Worm (Caenorhabditis elegans): ENCODE data around the gene oac-3.

Gene oac-3

DNA sequence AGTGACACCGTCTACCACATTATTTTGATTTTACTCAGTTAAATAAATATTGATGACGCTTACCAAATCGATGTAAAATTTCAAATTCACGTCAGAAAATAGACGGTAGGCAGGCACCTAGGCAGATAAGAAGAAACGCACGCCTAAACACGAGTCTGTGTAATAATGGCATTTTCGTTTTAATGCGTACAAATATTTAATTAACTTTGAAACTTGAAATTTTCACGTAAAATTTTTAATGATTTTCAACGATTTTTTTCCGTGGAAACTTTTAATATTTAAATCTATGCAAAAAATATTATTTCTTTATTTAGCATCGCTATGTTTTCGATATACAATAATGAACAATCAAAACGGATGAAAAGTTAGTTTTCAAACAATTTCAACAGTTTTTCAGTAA is 31.9 kb downstream of the oac-3 start, which contains the start of gene C06B3.16:
Gene C06B3.16, plus strand, starts transcription at position 301 of the 400 bp plus-strand sequence.
- no peak for TF ChIP-seq tbp1 (GFP tag; optimal IDR thresholded peaks at IDR 0.05)
- TF ChIP-seq snpc-1.3 (tag; optimal IDR thresholded peaks at IDR 0.05; ENCODE audit: insufficient read depth) = no peak
- no peak for TF ChIP-seq ceh-91 (GFP tag; IDR thresholded peaks at IDR 0.05)
- no peak for TF ChIP-seq D2030.7 (GFP tag; IDR thresholded peaks at IDR 0.05)
- no peak for TF ChIP-seq lsl-1 (GFP tag; optimal IDR thresholded peaks at IDR 0.05)
- TF ChIP-seq sdz-38 (tag; optimal IDR thresholded peaks at IDR 0.05) = no peak
- no peak for TF ChIP-seq chd-7 (tag; optimal IDR thresholded peaks at IDR 0.05)
- TF ChIP-seq mxl-1 (tag; optimal IDR thresholded peaks at IDR 0.05) = no peak
- TF ChIP-seq lin-40 (tag; optimal IDR thresholded peaks at IDR 0.05) = no peak
- TF ChIP-seq F23B12.7 (tag; optimal IDR thresholded peaks at IDR 0.05; ENCODE audit: insufficient read depth) = no peak
- no peak for TF ChIP-seq B0261.1 (tag; optimal IDR thresholded peaks at IDR 0.05)
- TF ChIP-seq nhr-27 (tag; optimal IDR thresholded peaks at IDR 0.05) = no peak
- no peak for TF ChIP-seq sea-2 (GFP tag; IDR thresholded peaks at IDR 0.05)
- TF ChIP-seq ekl-4 (GFP tag; IDR thresholded peaks at IDR 0.05) = no peak
- TF ChIP-seq nfya-1 (tag; optimal IDR thresholded peaks at IDR 0.05; ENCODE audit: borderline replicate concordance, insufficient read depth) = no peak

DNA sequence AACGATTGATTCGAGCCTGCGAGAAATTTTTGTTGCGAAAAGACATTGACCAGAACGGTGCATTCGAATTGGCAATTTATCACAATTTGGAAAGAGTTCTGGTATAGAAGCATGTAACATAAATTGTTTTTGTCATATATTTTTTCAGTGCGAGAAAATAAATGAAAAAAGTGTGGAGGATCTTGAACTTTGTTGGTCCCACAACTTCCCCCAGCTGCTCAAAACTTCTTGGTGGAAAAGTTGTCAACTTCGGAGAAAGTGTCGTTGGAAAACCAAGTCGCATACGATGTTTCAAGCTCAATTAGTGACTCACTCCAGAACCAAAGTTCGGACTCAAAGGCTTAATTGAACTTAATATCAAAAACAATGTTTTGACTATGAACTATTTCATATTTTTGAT is 32.6 kb downstream of the oac-3 start:
- no peak for TF ChIP-seq mel-28 (tag; optimal IDR thresholded peaks at IDR 0.05; ENCODE audit: borderline replicate concordance)
- TF ChIP-seq ceh-79 (tag; optimal IDR thresholded peaks at IDR 0.05) = no peak
- no peak for TF ChIP-seq egrh-3 (GFP tag; IDR thresholded peaks at IDR 0.05)
- no peak for TF ChIP-seq sea-2 (GFP tag; IDR thresholded peaks at IDR 0.05)
- TF ChIP-seq B0035.1 (tag; optimal IDR thresholded peaks at IDR 0.05) = no peak
- no peak for TF ChIP-seq ets-4 (GFP tag; optimal IDR thresholded peaks at IDR 0.05)
- no peak for TF ChIP-seq him-1 (tag; optimal IDR thresholded peaks at IDR 0.05)
- no peak for TF ChIP-seq let-607 (tag; optimal IDR thresholded peaks at IDR 0.05)
- TF ChIP-seq ceh-40 (GFP tag; IDR thresholded peaks at IDR 0.05) = no peak
- no peak for TF ChIP-seq F52B5.7 (tag; optimal IDR thresholded peaks at IDR 0.05)
- TF ChIP-seq akir-1 (GFP tag; optimal IDR thresholded peaks at IDR 0.05) = no peak
- no peak for TF ChIP-seq F49E8.2 (tag; optimal IDR thresholded peaks at IDR 0.05; ENCODE audit: insufficient read depth)

DNA sequence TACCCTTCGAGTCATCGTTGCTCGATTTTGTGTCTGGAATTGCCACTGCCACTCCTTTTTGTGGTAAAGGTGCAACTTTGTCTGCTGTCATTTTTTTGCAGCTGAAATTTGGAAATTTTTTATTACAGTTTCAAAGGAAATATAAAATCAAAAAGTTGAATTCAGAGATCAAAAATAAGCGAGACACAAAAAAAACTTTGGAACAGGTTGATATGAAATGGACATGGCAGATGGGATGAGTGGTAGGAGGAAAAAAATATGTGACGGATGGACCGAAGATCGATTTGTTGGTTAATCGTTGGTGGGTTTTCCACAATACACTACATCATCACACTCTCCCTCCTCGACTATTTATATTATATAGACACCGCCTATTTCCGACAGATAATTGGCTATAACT is 35.2 kb downstream of the oac-3 start, which contains the start of gene R10D12.1:
Gene R10D12.1, minus strand, starts transcription at position 101 of the 400 bp plus-strand sequence.
- TF ChIP-seq nhr-80 (tag; optimal IDR thresholded peaks at IDR 0.05) = no peak
- TF ChIP-seq akir-1 (GFP tag; optimal IDR thresholded peaks at IDR 0.05) = no peak
- TF ChIP-seq ztf-28 (GFP tag; IDR thresholded peaks at IDR 0.05) = no peak
- no peak for TF ChIP-seq C06A6.2 (GFP tag; conservative IDR thresholded peaks at IDR 0.05)
- no peak for TF ChIP-seq athp-1 (tag; optimal IDR thresholded peaks at IDR 0.05)
- no peak for TF ChIP-seq B0336.3 (GFP tag; IDR thresholded peaks at IDR 0.05)
- TF ChIP-seq attf-3 (GFP tag; conservative IDR thresholded peaks at IDR 0.05) = no peak
- TF ChIP-seq egl-18 (GFP tag; IDR thresholded peaks at IDR 0.05) = no peak
- TF ChIP-seq F57C9.4 (tag; optimal IDR thresholded peaks at IDR 0.05) = no peak
- no peak for TF ChIP-seq ztf-25 (GFP tag; IDR thresholded peaks at IDR 0.05)
- TF ChIP-seq D2030.7 (GFP tag; IDR thresholded peaks at IDR 0.05) = no peak
- no peak for TF ChIP-seq ceh-100 (GFP tag; IDR thresholded peaks at IDR 0.05)
- no peak for TF ChIP-seq snpc-1.3 (tag; optimal IDR thresholded peaks at IDR 0.05; ENCODE audit: insufficient read depth)
- TF ChIP-seq F37B4.10 (GFP tag; IDR thresholded peaks at IDR 0.05) = no peak
- TF ChIP-seq F22D6.2 (tag; optimal IDR thresholded peaks at IDR 0.05) = no peak
- no peak for TF ChIP-seq aptf-2 (GFP tag; conservative IDR thresholded peaks at IDR 0.05)
- TF ChIP-seq mes-4 (tag; optimal IDR thresholded peaks at IDR 0.05) = no peak
- TF ChIP-seq sptf-2 (GFP tag; optimal IDR thresholded peaks at IDR 0.05) = no peak
- no peak for TF ChIP-seq ekl-4 (GFP tag; IDR thresholded peaks at IDR 0.05)
- no peak for TF ChIP-seq lin-40 (tag; optimal IDR thresholded peaks at IDR 0.05)

Data from whole organism, young adult.